Worm (Caenorhabditis elegans) whole organism, L3 larva: ENCODE measurements around the gene F21H7.12.

Experiments
- ama-1 ChIP-seq: fragments of 150-350 bp; optimal IDR thresholded peaks from 2 replicates; lab custom pipeline; 2018
- fkh-2 ChIP-seq: fragments of 150-350 bp; optimal IDR thresholded peaks from 2 replicates; lab custom pipeline; 2014; ENCODE audit warnings: missing biosample characterization, missing genetic modification reagents, missing genetic modification characterization
- fos-1 ChIP-seq: fragments of 150-350 bp; optimal IDR thresholded peaks from 2 replicates; lab custom pipeline; 2014; ENCODE audit warnings: missing biosample characterization, missing genetic modification characterization
- nhr-12 ChIP-seq: fragments of 150-350 bp; optimal IDR thresholded peaks from 2 replicates; lab custom pipeline; 2014; ENCODE audit warnings: missing biosample characterization, missing genetic modification characterization
- nhr-23 ChIP-seq: fragments of 150-350 bp; optimal IDR thresholded peaks from 2 replicates; lab custom pipeline; 2014; ENCODE audit warnings: missing biosample characterization, missing genetic modification reagents, missing genetic modification characterization
- nhr-43 ChIP-seq: sonication (generic microtip); optimal IDR thresholded peaks from 2 replicates; lab custom pipeline; 2016; ENCODE audit warnings: mild to moderate bottlenecking, missing genetic modification characterization, missing compliant biosample characterization; ENCODE audit not compliant: poor library complexity, severe bottlenecking
- nhr-76 ChIP-seq: fragments of 150-350 bp; sonication (generic microtip); optimal IDR thresholded peaks from 5 replicates; lab custom pipeline; 2014; ENCODE audit warnings: missing biosample characterization, missing genetic modification characterization
- pha-4 ChIP-seq: fragments of 150-350 bp; optimal IDR thresholded peaks from 2 replicates; lab custom pipeline; 2014; ENCODE audit warnings: missing biosample characterization, missing genetic modification reagents, missing genetic modification characterization
- snpc-4 ChIP-seq: fragments of 150-350 bp; optimal IDR thresholded peaks from 2 replicates; lab custom pipeline; 2014; ENCODE audit warnings: missing biosample characterization, missing genetic modification characterization
- unc-39 ChIP-seq: sonication (generic microtip); optimal IDR thresholded peaks from 4 replicates; lab custom pipeline; 2017; ENCODE audit warnings: missing biosample characterization, missing genetic modification characterization

ce11 chrV:16195379-16195778 lies 34.6 kb upstream of the F21H7.12 start, which contains the start of gene rabr-3:
- TF ChIP-seq nhr-76 (tag; lab: Kevin White, UChicago) (no peak), nhr-12 (tag; lab: Kevin White, UChicago) (no peak), ama-1 (lab: Kevin White, UChicago) (no peak), snpc-4 (tag; lab: Kevin White, UChicago) (no peak), fos-1 (no peak), unc-39 (no peak), nhr-43 (tag; lab: Kevin White, UChicago) (no peak), fkh-2 (no peak), nhr-23 (tag; lab: Kevin White, UChicago) (no peak), pha-4 (tag; lab: Kevin White, UChicago) (no peak)
